Fruit fly (Drosophila melanogaster): ENCODE measurements around the gene CG2129.

Gene CG2129

DNA sequence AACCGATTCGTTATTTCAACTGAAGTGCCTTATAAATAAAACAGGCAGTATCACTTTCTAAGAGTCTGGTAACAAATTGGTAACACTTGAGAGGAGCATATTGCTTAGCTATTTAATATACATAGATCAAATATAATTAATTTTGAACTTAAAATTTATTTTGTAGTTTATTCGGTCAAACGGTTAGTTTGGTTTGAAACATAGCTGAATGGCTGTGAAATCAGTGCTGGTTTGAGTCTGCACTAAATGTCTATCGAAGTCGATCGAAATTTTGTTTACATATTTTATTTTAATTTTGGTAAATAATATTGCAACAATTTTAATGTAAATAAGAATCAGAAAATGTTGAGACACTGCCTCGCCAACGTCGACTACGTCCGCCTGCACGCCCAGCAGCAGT lies 2.9 kb downstream of the CG2129 start, which contains the start of gene CG10959:
CG10959 (plus strand) TSS at position 228 of the 400 bp plus-strand sequence.
- peak; percentile 4 for TF ChIP-seq Myc (optimal IDR thresholded peaks at IDR 0.05)
- TF ChIP-seq CG9705 (GFP tag; optimal IDR thresholded peaks at IDR 0.05), result no peak

DNA sequence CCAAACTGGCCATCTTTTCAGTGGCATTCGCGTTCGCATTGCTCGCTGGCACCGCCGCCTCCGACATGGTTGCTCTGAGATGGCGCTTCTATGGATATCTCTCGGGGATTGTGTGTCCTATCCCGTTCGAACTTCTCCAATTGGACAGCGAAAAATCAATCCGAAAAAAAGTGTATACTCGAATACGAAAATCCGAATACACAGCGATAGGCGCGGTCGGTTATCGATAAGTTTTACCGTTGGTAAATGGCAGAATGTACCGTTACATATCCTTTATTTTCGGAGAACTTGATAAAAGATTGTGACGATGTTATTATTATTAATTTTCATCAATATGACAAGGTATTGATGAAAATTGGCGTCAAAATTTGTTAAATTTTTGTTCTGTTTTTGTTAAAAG lies 6.4 kb downstream of the CG2129 start, which contains the start of gene Gbeta5:
Gbeta5 (minus strand) TSS at position 199 of the 400 bp plus-strand sequence.
- TF ChIP-seq Jra (GFP tag; optimal IDR thresholded peaks at IDR 0.05) (no peak), CG32264 (GFP tag; optimal IDR thresholded peaks at IDR 0.05) (no peak), tai (GFP tag; optimal IDR thresholded peaks at IDR 0.05) (no peak), usp (GFP tag; optimal IDR thresholded peaks at IDR 0.05) (no peak), sv (GFP tag; optimal IDR thresholded peaks at IDR 0.05) (no peak), brk (GFP tag; optimal IDR thresholded peaks at IDR 0.05) (no peak), N (GFP tag; optimal IDR thresholded peaks at IDR 0.05) (no peak), Dif (GFP tag; optimal IDR thresholded peaks at IDR 0.05; ENCODE audit: partially characterized antibody) (no peak), Hr78 (GFP tag; optimal IDR thresholded peaks at IDR 0.05) (no peak), lola (GFP tag; optimal IDR thresholded peaks at IDR 0.05) (no peak), Hr83 (GFP tag; optimal IDR thresholded peaks at IDR 0.05; ENCODE audit: poor library complexity, severe bottlenecking) (no peak), ey (GFP tag; optimal IDR thresholded peaks at IDR 0.05) (no peak), CrebA (GFP tag; optimal IDR thresholded peaks at IDR 0.05; ENCODE audit: borderline replicate concordance) (no peak), OdsH (GFP tag; optimal IDR thresholded peaks at IDR 0.05) (no peak), dmrt93B (GFP tag; optimal IDR thresholded peaks at IDR 0.05) (no peak), Rel (GFP tag; optimal IDR thresholded peaks at IDR 0.05) (no peak), Rel (tag; optimal IDR thresholded peaks at IDR 0.05) (no peak)

DNA sequence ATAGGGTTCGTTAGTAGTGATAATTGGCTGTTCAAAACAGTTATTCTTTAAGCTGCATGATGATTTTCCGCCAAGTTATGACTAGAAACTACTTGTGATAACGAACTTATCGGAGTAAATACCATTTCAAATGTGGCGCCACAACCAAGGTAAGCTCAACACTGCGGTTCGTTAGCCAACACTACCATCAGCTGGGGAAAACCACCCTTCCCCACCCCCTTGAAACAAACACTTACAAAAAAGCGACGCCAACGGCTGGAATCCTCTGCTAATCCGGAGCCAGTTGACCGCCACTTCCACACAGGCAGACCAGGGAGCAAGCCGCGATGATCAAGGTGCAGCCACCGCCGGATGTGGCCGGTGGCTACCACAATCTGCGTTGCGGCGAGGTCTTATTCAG lies 7.1 kb downstream of the CG2129 start, which contains the start of gene CG18262:
CG18262 (plus strand) TSS at position 231 of the 400 bp plus-strand sequence.
- TF ChIP-seq GATAd (GFP tag; optimal IDR thresholded peaks at IDR 0.05), result peak; percentile 5
- TF ChIP-seq CrebA (GFP tag; optimal IDR thresholded peaks at IDR 0.05; ENCODE audit: borderline replicate concordance), result no peak
- no peak for TF ChIP-seq Rel (GFP tag; optimal IDR thresholded peaks at IDR 0.05)
- TF ChIP-seq Rel (tag; optimal IDR thresholded peaks at IDR 0.05), result peak; percentile 72

DNA sequence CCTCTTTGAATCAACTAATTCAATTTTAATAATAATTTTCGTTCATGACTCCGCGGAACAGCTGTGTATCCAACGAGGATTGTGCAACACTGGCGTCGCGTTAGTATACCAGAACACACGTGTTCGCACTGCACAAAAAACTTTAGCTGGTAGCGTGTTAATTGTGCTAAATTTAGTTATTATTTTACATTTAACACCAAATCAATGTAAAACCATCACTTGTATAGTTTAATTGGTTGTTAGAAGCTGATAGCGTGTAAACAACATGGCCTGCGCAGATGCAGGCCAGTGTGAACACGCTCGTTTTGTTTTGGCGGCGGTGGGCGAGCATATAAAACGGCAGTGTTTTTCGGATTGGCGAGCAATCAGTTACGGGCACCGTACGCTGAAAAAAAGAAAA lies 11.7 kb downstream of the CG2129 start, which contains the start of the genes Traf6 and GIIIspla2:
Traf6 (minus strand) TSS at position 93 of the 400 bp plus-strand sequence.
GIIIspla2 (plus strand) TSS at position 335 of the 400 bp plus-strand sequence.
- no peak for TF ChIP-seq usp (GFP tag; optimal IDR thresholded peaks at IDR 0.05)
- TF ChIP-seq brk (GFP tag; optimal IDR thresholded peaks at IDR 0.05), result no peak
- peak; percentile 65 for TF ChIP-seq Jra (GFP tag; optimal IDR thresholded peaks at IDR 0.05)
- no peak for TF ChIP-seq tai (GFP tag; optimal IDR thresholded peaks at IDR 0.05)
- TF ChIP-seq Abd-B (GFP tag; optimal IDR thresholded peaks at IDR 0.05), result no peak
- no peak for TF ChIP-seq CrebA (GFP tag; optimal IDR thresholded peaks at IDR 0.05; ENCODE audit: borderline replicate concordance)
- TF ChIP-seq Myc (optimal IDR thresholded peaks at IDR 0.05), result peak; percentile 67
- no peak for TF ChIP-seq dl (GFP tag; optimal IDR thresholded peaks at IDR 0.05; ENCODE audit: insufficient read depth in 1 of 2, partially characterized antibody in 2 of 2)
- no peak for TF ChIP-seq Vsx2 (GFP tag; optimal IDR thresholded peaks at IDR 0.05; ENCODE audit: partially characterized antibody)
- TF ChIP-seq dmrt93B (GFP tag; optimal IDR thresholded peaks at IDR 0.05), result no peak
- peak; percentile 27 for TF ChIP-seq Hr83 (GFP tag; optimal IDR thresholded peaks at IDR 0.05; ENCODE audit: poor library complexity, severe bottlenecking)
- peak; percentile 81 for TF ChIP-seq CG9705 (GFP tag; optimal IDR thresholded peaks at IDR 0.05)
- TF ChIP-seq Rel (GFP tag; optimal IDR thresholded peaks at IDR 0.05), result no peak
- TF ChIP-seq Rel (tag; optimal IDR thresholded peaks at IDR 0.05), result peak; percentile 59
- TF ChIP-seq lola (GFP tag; optimal IDR thresholded peaks at IDR 0.05), result no peak
- TF ChIP-seq OdsH (GFP tag; optimal IDR thresholded peaks at IDR 0.05), result peak; percentile 60
- peak; percentile 62 for TF ChIP-seq woc (GFP tag; optimal IDR thresholded peaks at IDR 0.05)
- no peak for TF ChIP-seq sage (GFP tag; optimal IDR thresholded peaks at IDR 0.05)
- no peak for TF ChIP-seq Hnf4 (GFP tag; optimal IDR thresholded peaks at IDR 0.05)
- peak; percentile 64 for TF ChIP-seq ey (GFP tag; optimal IDR thresholded peaks at IDR 0.05)
- peak; percentile 86 for TF ChIP-seq HLH106 (tag; optimal IDR thresholded peaks at IDR 0.05)
- no peak for TF ChIP-seq dsf (GFP tag; optimal IDR thresholded peaks at IDR 0.05; ENCODE audit: borderline replicate concordance)
- peak; percentile 75 for TF ChIP-seq h (GFP tag; optimal IDR thresholded peaks at IDR 0.05)
- peak in 1 of 2 experiments; percentile 74 for TF ChIP-seq foxo (GFP tag; optimal IDR thresholded peaks at IDR 0.05)
- TF ChIP-seq Hr78 (GFP tag; optimal IDR thresholded peaks at IDR 0.05), result no peak
- TF ChIP-seq GATAd (GFP tag; optimal IDR thresholded peaks at IDR 0.05), result peak; percentile 11
- no peak for TF ChIP-seq Dif (GFP tag; optimal IDR thresholded peaks at IDR 0.05; ENCODE audit: partially characterized antibody)
- peak; percentile 54 for TF ChIP-seq sv (GFP tag; optimal IDR thresholded peaks at IDR 0.05)
- TF ChIP-seq Mio (GFP tag; optimal IDR thresholded peaks at IDR 0.05), result no peak
- TF ChIP-seq Sp1 (GFP tag; optimal IDR thresholded peaks at IDR 0.05), result peak; percentile 79
- peak; percentile 0 for TF ChIP-seq br (GFP tag; optimal IDR thresholded peaks at IDR 0.05)
- no peak for TF ChIP-seq jim (GFP tag; optimal IDR thresholded peaks at IDR 0.05)
- TF ChIP-seq Dfd (GFP tag; optimal IDR thresholded peaks at IDR 0.05), result no peak
- peak; percentile 32 for TF ChIP-seq CG32264 (GFP tag; optimal IDR thresholded peaks at IDR 0.05)
- no peak for TF ChIP-seq pan (optimal IDR thresholded peaks at IDR 0.05)
- peak; percentile 80 for TF ChIP-seq fru (GFP tag; optimal IDR thresholded peaks at IDR 0.05)
- TF ChIP-seq psq (GFP tag; optimal IDR thresholded peaks at IDR 0.05), result peak; percentile 59
- TF ChIP-seq rgr (GFP tag; optimal IDR thresholded peaks at IDR 0.05), result peak; percentile 84
- TF ChIP-seq N (GFP tag; optimal IDR thresholded peaks at IDR 0.05), result no peak
